Comparison of ENCODE assay signal across 2 fruit fly cellular contexts in genomic region chrX:1082417-1082816, dm6.
A peak's percentile ranks its signal among the peaks of the same experiment; 100 is the strongest.
TF ChIP-seq lines count a peak whose summit lies in the region.

No protein-coding gene starts in this region.

- TF ChIP-seq CTCF in whole organism, embryonic (GFP tag; optimal IDR thresholded peaks at IDR 0.05; lab: Kevin White, UChicago), result no peak

TF ChIP-seq in whole organism, embryonic, 481 proteins besides CTCF, POLR2A, EP300 and RAD21:
- peak; percentile 6 for TF ChIP-seq Med (GFP tag; lab: Kevin White, UChicago)
- no peak for TF ChIP-seq CG6791 (GFP tag; IDR thresholded peaks at IDR 0.05; lab: Robert Waterston, UW; ENCODE audit: partially characterized antibody)
- TF ChIP-seq kah (GFP tag; optimal IDR thresholded peaks at IDR 0.05; lab: Kevin White, UChicago), result no peak
- TF ChIP-seq Pdp1 (GFP tag; optimal IDR thresholded peaks at IDR 0.05; lab: Kevin White, UChicago), result peak in 1 of 2 experiments; percentile 55
- TF ChIP-seq Ssrp (tag; optimal IDR thresholded peaks at IDR 0.05; lab: Kevin White, UChicago), result no peak

TF ChIP-seq in whole organism, prepupa, 60 proteins besides CTCF, POLR2A, EP300 and RAD21:
- peak; percentile 59 for TF ChIP-seq vri (GFP tag; optimal IDR thresholded peaks at IDR 0.05; lab: Kevin White, UChicago)
- TF ChIP-seq svp (GFP tag; lab: Kevin White, UChicago), result peak; percentile 41
- no peak for TF ChIP-seq fd85E (GFP tag; optimal IDR thresholded peaks at IDR 0.05; lab: Kevin White, UChicago)
TF ChIP-seq in whole organism, prepupa: peak in this region for 2.
